Worm (Caenorhabditis elegans) whole organism, L3 larva: ENCODE measurements around the gene nhr-106.

Experiments
- ama-1 ChIP-seq: fragments of 150-350 bp; optimal IDR thresholded peaks from 2 replicates; lab custom pipeline; 2018
- ceh-82 ChIP-seq: fragments of 150-350 bp; optimal IDR thresholded peaks from 2 replicates; lab custom pipeline; 2014; ENCODE audit warnings: missing biosample characterization, missing genetic modification characterization
- ceh-9 ChIP-seq: sonication (generic microtip); optimal IDR thresholded peaks from 2 replicates; lab custom pipeline; 2018; ENCODE audit warnings: missing biosample characterization, missing genetic modification characterization
- egl-27 ChIP-seq: sonication (generic microtip); optimal IDR thresholded peaks from 4 replicates; lab custom pipeline; 2017; ENCODE audit warnings: missing biosample characterization, missing genetic modification reagents, missing genetic modification characterization
- jun-1 ChIP-seq: fragments of 150-350 bp; optimal IDR thresholded peaks from 2 replicates; lab custom pipeline; 2014; ENCODE audit warnings: missing biosample characterization, missing genetic modification reagents, missing genetic modification characterization
- lin-39 ChIP-seq: fragments of 150-350 bp; optimal IDR thresholded peaks from 2 replicates; lab custom pipeline; 2018; ENCODE audit warnings: missing biosample characterization, missing genetic modification reagents, missing genetic modification characterization
- lsy-12 ChIP-seq: sonication (generic microtip); optimal IDR thresholded peaks from 2 replicates; lab custom pipeline; 2016; ENCODE audit warnings: mild to moderate bottlenecking, missing genetic modification characterization, missing compliant biosample characterization
- mdl-1 ChIP-seq: fragments of 150-350 bp; optimal IDR thresholded peaks from 2 replicates; lab custom pipeline; 2014; ENCODE audit warnings: missing biosample characterization, missing genetic modification characterization
- pqm-1 ChIP-seq: fragments of 150-350 bp; optimal IDR thresholded peaks from 2 replicates; lab custom pipeline; 2017; ENCODE audit warnings: missing biosample characterization, missing genetic modification characterization, inconsistent platforms
- snpc-4 ChIP-seq: fragments of 150-350 bp; optimal IDR thresholded peaks from 2 replicates; lab custom pipeline; 2014; ENCODE audit warnings: missing biosample characterization, missing genetic modification characterization
- ztf-11 ChIP-seq: fragments of 150-350 bp; optimal IDR thresholded peaks from 2 replicates; lab custom pipeline; 2014; ENCODE audit warnings: missing biosample characterization, missing genetic modification characterization
- ztf-4 ChIP-seq: fragments of 150-350 bp; optimal IDR thresholded peaks from 2 replicates; lab custom pipeline; 2014; ENCODE audit warnings: missing biosample characterization, missing genetic modification characterization

- TF ChIP-seq ama-1 (lab: Kevin White, UChicago) (no peak), mdl-1 (no peak), lin-39 (tag; lab: Kevin White, UChicago) (no peak), lsy-12 (no peak), jun-1 (tag; lab: Kevin White, UChicago) (no peak), ztf-11 (tag; lab: Kevin White, UChicago) (no peak), snpc-4 (tag; lab: Kevin White, UChicago) (no peak), ceh-82 (tag; lab: Kevin White, UChicago) (no peak), ceh-9 (tag; lab: Kevin White, UChicago) (no peak), egl-27 (tag; lab: Kevin White, UChicago) (no peak), ztf-4 (tag; lab: Kevin White, UChicago) (no peak), pqm-1 (tag; lab: Kevin White, UChicago) (peak; percentile 50)
Observed at ce11 chrV:484285-484890, 5.0 kb upstream of the nhr-106 start, which contains the start of gene nhr-212.
